Worm (Caenorhabditis elegans) whole organism, L4 larva: ENCODE results near the gene Y102A11A.3.
"Not testable (repeated sequence)": the region's sequence is repeated elsewhere in the genome, so short reads cannot be mapped to it uniquely, and the experiment has no call there.

Source experiments
- Y75B8A.6 ChIP-seq: fragments of 200-800 bp; sonication (Bioruptor generic); IDR thresholded peaks from 2 replicates; pipeline ENCODE4 v1.3.6; 2022; ENCODE audit warnings: missing genetic modification reagents, missing genetic modification characterization, missing compliant biosample characterization
- hif-1 ChIP-seq, 2 experiments: sonication (generic microtip); optimal IDR thresholded peaks; 2 replicates each; lab custom pipeline; 2016 to 2017; ENCODE audit warnings: missing compliant biosample characterization in 2 of 2, missing genetic modification characterization in 2 of 2, missing genetic modification reagents in 2 of 2, missing genotype in 2 of 2, mild to moderate bottlenecking in 1 of 2
- jun-1 ChIP-seq: fragments of 150-350 bp; optimal IDR thresholded peaks from 2 replicates; lab custom pipeline; 2014; ENCODE audit warnings: missing biosample characterization, missing genetic modification reagents, missing genetic modification characterization
- lim-7 ChIP-seq: fragments of 200-800 bp; sonication (Bioruptor generic); IDR thresholded peaks from 2 replicates; pipeline ENCODE4 v1.3.6; 2022; ENCODE audit warnings: missing genetic modification characterization, missing compliant biosample characterization
- lin-15B ChIP-seq: fragments of 150-350 bp; sonication (generic microtip); optimal IDR thresholded peaks from 3 replicates; lab custom pipeline; 2014; ENCODE audit warnings: missing biosample characterization, missing genetic modification characterization
- nhr-11 ChIP-seq: fragments of 150-350 bp; optimal IDR thresholded peaks from 2 replicates; lab custom pipeline; 2014; ENCODE audit warnings: missing biosample characterization, missing genetic modification characterization
- snpc-4 ChIP-seq: fragments of 150-350 bp; optimal IDR thresholded peaks from 2 replicates; lab custom pipeline; 2014; ENCODE audit warnings: missing biosample characterization, missing genetic modification characterization
- zip-11 ChIP-seq: fragments of 200-800 bp; sonication (Bioruptor generic); IDR thresholded peaks from 2 replicates; pipeline ENCODE4 v1.3.6; 2022; ENCODE audit warnings: missing genetic modification characterization, missing compliant biosample characterization
- ztf-11 ChIP-seq: fragments of 150-350 bp; optimal IDR thresholded peaks from 2 replicates; lab custom pipeline; 2014; ENCODE audit warnings: missing biosample characterization, missing genetic modification characterization

ce11 chrX:2056875-2057274, 37.9 kb downstream of the Y102A11A.3 start:
- not testable (repeated sequence) for TF ChIP-seq jun-1 (tag; lab: Kevin White, UChicago); snpc-4; lim-7 (GFP tag; lab: Robert Waterston, UW); hif-1 (tag; optimal IDR thresholded peaks at IDR 0.05; lab: Kevin White, UChicago); ztf-11 (tag; lab: Kevin White, UChicago); zip-11 (GFP tag; lab: Robert Waterston, UW); Y75B8A.6 (GFP tag; lab: Robert Waterston, UW); lin-15B (tag; lab: Kevin White, UChicago); nhr-11 (tag; lab: Kevin White, UChicago)
